Fruit fly (Drosophila melanogaster) whole organism, prepupa: ENCODE results near the gene Chrac-16.

Experiments used
- Blimp-1 ChIP-seq: fragments of 200-800 bp; sonication (Bioruptor generic); optimal IDR thresholded peaks from 3 replicates; lab custom pipeline; 2017; ENCODE audit warnings: missing biosample characterization, missing genetic modification characterization, mild to moderate bottlenecking, moderate library complexity, missing genetic modification reagents
- CG10631 ChIP-seq: fragments of 200-800 bp; sonication (Bioruptor generic); optimal IDR thresholded peaks from 2 replicates; lab custom pipeline; 2016; ENCODE audit warnings: missing biosample characterization, missing genetic modification characterization
- CG10669 ChIP-seq: fragments of 200-800 bp; sonication (Bioruptor generic); optimal IDR thresholded peaks from 3 replicates; lab custom pipeline; 2018; ENCODE audit warnings: missing biosample characterization, mild to moderate bottlenecking, missing genetic modification characterization, moderate library complexity
- CG11294 ChIP-seq: fragments of 200-800 bp; sonication (Bioruptor generic); IDR thresholded peaks from 2 replicates; pipeline ENCODE4 v1.3.6; 2022; ENCODE audit warnings: missing biosample characterization, missing genetic modification characterization
- CG1621 ChIP-seq: fragments of 200-800 bp; sonication (Bioruptor generic); optimal IDR thresholded peaks from 3 replicates; lab custom pipeline; 2018; ENCODE audit warnings: missing biosample characterization, mild to moderate bottlenecking, missing genetic modification characterization
- CG3032 ChIP-seq: fragments of 200-800 bp; optimal IDR thresholded peaks from 2 replicates; lab custom pipeline; 2019; ENCODE audit warnings: missing biosample characterization, mild to moderate bottlenecking, missing genetic modification characterization, moderate library complexity
- CG31627 ChIP-seq: fragments of 200-800 bp; sonication (Bioruptor generic); optimal IDR thresholded peaks from 3 replicates; lab custom pipeline; 2016; ENCODE audit warnings: missing biosample characterization, missing genetic modification characterization
- CG32006 ChIP-seq: fragments of 200-800 bp; sonication (Bioruptor generic); optimal IDR thresholded peaks from 3 replicates; lab custom pipeline; 2017; ENCODE audit warnings: missing biosample characterization, mild to moderate bottlenecking, missing genetic modification characterization
- CG34406 ChIP-seq: fragments of 200-800 bp; sonication (Bioruptor generic); optimal IDR thresholded peaks from 3 replicates; lab custom pipeline; 2016; ENCODE audit warnings: missing biosample characterization, missing genetic modification characterization
- CG3919 ChIP-seq: fragments of 200-800 bp; sonication (Bioruptor generic); optimal IDR thresholded peaks from 3 replicates; lab custom pipeline; 2016; ENCODE audit warnings: missing biosample characterization, missing genetic modification characterization
- CG4318 ChIP-seq: fragments of 200-800 bp; sonication (Bioruptor generic); optimal IDR thresholded peaks from 3 replicates; lab custom pipeline; 2017; ENCODE audit warnings: missing biosample characterization, mild to moderate bottlenecking, missing genetic modification characterization
- CG6163 ChIP-seq: fragments of 200-800 bp; sonication (Bioruptor generic); IDR thresholded peaks from 3 replicates; pipeline ENCODE4 v1.3.6; 2022; ENCODE audit warnings: missing biosample characterization, missing genetic modification characterization
- CG6276 ChIP-seq: fragments of 200-800 bp; sonication (Bioruptor generic); optimal IDR thresholded peaks from 2 replicates; lab custom pipeline; 2017; ENCODE audit warnings: missing biosample characterization, mild to moderate bottlenecking, missing genetic modification characterization
- CG6808 ChIP-seq: fragments of 200-800 bp; sonication (Bioruptor generic); optimal IDR thresholded peaks from 3 replicates; lab custom pipeline; 2017; ENCODE audit warnings: missing biosample characterization, missing genetic modification characterization, mild to moderate bottlenecking, moderate library complexity, missing genetic modification reagents
- CG6854 ChIP-seq: fragments of 200-800 bp; sonication (Bioruptor generic); optimal IDR thresholded peaks from 2 replicates; lab custom pipeline; 2017; ENCODE audit warnings: missing biosample characterization, mild to moderate bottlenecking, missing genetic modification characterization
- CG7368 ChIP-seq: fragments of 200-800 bp; sonication (Bioruptor generic); optimal IDR thresholded peaks from 3 replicates; lab custom pipeline; 2016; ENCODE audit warnings: missing biosample characterization, missing genetic modification characterization
- CG8632 ChIP-seq: fragments of 200-800 bp; sonication (Bioruptor generic); optimal IDR thresholded peaks from 3 replicates; lab custom pipeline; 2016; ENCODE audit warnings: missing biosample characterization, missing genetic modification characterization
- CG9139 ChIP-seq: fragments of 200-800 bp; sonication (Bioruptor generic); optimal IDR thresholded peaks from 3 replicates; lab custom pipeline; 2017; ENCODE audit warnings: missing biosample characterization, mild to moderate bottlenecking, missing genetic modification characterization
- Eip75B ChIP-seq: fragments of 200-800 bp; sonication (Bioruptor generic); optimal IDR thresholded peaks from 3 replicates; lab custom pipeline; 2016; ENCODE audit warnings: missing biosample characterization, missing genetic modification characterization
- Ets21C ChIP-seq: fragments of 200-800 bp; sonication (Bioruptor generic); optimal IDR thresholded peaks from 3 replicates; lab custom pipeline; 2016; ENCODE audit warnings: missing biosample characterization, missing genetic modification characterization
- Ets96B ChIP-seq: fragments of 200-800 bp; optimal IDR thresholded peaks from 2 replicates; lab custom pipeline; 2019; ENCODE audit warnings: missing biosample characterization, mild to moderate bottlenecking, missing genetic modification characterization, moderate library complexity
- Hr38 ChIP-seq: sonication (Bioruptor generic); optimal IDR thresholded peaks from 2 replicates; lab custom pipeline; 2016; ENCODE audit warnings: missing biosample characterization, missing genetic modification characterization
- Hr39 ChIP-seq: fragments of 200-800 bp; sonication (Bioruptor generic); optimal IDR thresholded peaks from 2 replicates; lab custom pipeline; 2016; ENCODE audit warnings: missing biosample characterization, missing genetic modification characterization
- Hr4 ChIP-seq: fragments of 200-800 bp; sonication (Bioruptor generic); optimal IDR thresholded peaks from 3 replicates; lab custom pipeline; 2016; ENCODE audit warnings: missing biosample characterization, missing genetic modification characterization
- Lpt ChIP-seq: fragments of 200-800 bp; sonication (Bioruptor generic); optimal IDR thresholded peaks from 3 replicates; lab custom pipeline; 2016; ENCODE audit warnings: missing biosample characterization, missing genetic modification characterization
- Met ChIP-seq: fragments of 200-800 bp; sonication (Bioruptor generic); optimal IDR thresholded peaks from 3 replicates; lab custom pipeline; 2016; ENCODE audit warnings: missing biosample characterization, missing genetic modification characterization
- Sox102F ChIP-seq: fragments of 200-800 bp; sonication (Bioruptor generic); optimal IDR thresholded peaks from 2 replicates; lab custom pipeline; 2016; ENCODE audit warnings: missing biosample characterization, mild to moderate bottlenecking, missing genetic modification characterization
- Sox14 ChIP-seq: fragments of 200-800 bp; sonication (Bioruptor generic); optimal IDR thresholded peaks from 3 replicates; lab custom pipeline; 2016; ENCODE audit warnings: missing biosample characterization, missing genetic modification characterization
- Sox15 ChIP-seq: fragments of 200-800 bp; sonication (Bioruptor generic); optimal IDR thresholded peaks from 3 replicates; lab custom pipeline; 2016; ENCODE audit warnings: missing biosample characterization, missing genetic modification characterization
- cyc ChIP-seq: fragments of 200-800 bp; sonication (Bioruptor generic); optimal IDR thresholded peaks from 3 replicates; lab custom pipeline; 2016; ENCODE audit warnings: missing biosample characterization, missing genetic modification characterization
- dsx ChIP-seq: fragments of 200-800 bp; optimal IDR thresholded peaks from 3 replicates; lab custom pipeline; 2019; ENCODE audit warnings: missing biosample characterization, mild to moderate bottlenecking, missing genetic modification characterization, moderate library complexity; ENCODE audit not compliant: poor library complexity, severe bottlenecking
- eg ChIP-seq: fragments of 200-800 bp; sonication (Bioruptor generic); IDR thresholded peaks from 3 replicates; pipeline ENCODE4 v1.3.6; 2022; ENCODE audit warnings: missing biosample characterization, missing genetic modification characterization
- esn ChIP-seq: fragments of 200-800 bp; sonication (Bioruptor generic); optimal IDR thresholded peaks from 2 replicates; lab custom pipeline; 2016; ENCODE audit warnings: missing biosample characterization, mild to moderate bottlenecking, missing genetic modification characterization, moderate library complexity
- fd59A ChIP-seq: fragments of 200-800 bp; sonication (Bioruptor generic); optimal IDR thresholded peaks from 2 replicates; lab custom pipeline; 2017; ENCODE audit warnings: missing biosample characterization, mild to moderate bottlenecking, missing genetic modification characterization, missing genetic modification reagents
- fd85E ChIP-seq: fragments of 200-800 bp; sonication (Bioruptor generic); optimal IDR thresholded peaks from 3 replicates; lab custom pipeline; 2016; ENCODE audit warnings: missing biosample characterization, missing genetic modification characterization
- fkh ChIP-seq: fragments of 200-800 bp; sonication (Bioruptor generic); optimal IDR thresholded peaks from 3 replicates; lab custom pipeline; 2017; ENCODE audit warnings: missing biosample characterization, mild to moderate bottlenecking, missing genetic modification characterization, moderate library complexity
- lz ChIP-seq: fragments of 200-800 bp; sonication (Bioruptor generic); optimal IDR thresholded peaks from 3 replicates; lab custom pipeline; 2016; ENCODE audit warnings: missing biosample characterization, missing genetic modification characterization
- net ChIP-seq: fragments of 200-800 bp; sonication (Bioruptor generic); optimal IDR thresholded peaks from 3 replicates; lab custom pipeline; 2016; ENCODE audit warnings: missing biosample characterization, missing genetic modification characterization
- pdm3 ChIP-seq: fragments of 200-800 bp; sonication (Bioruptor generic); optimal IDR thresholded peaks from 3 replicates; lab custom pipeline; 2016; ENCODE audit warnings: missing biosample characterization, missing genetic modification characterization
- salr ChIP-seq, 2 experiments: fragments of 200-800 bp; sonication (Bioruptor generic); optimal IDR thresholded peaks; 3 replicates each; lab custom pipeline; 2016 to 2018; ENCODE audit warnings: missing biosample characterization in 2 of 2, missing genetic modification characterization in 2 of 2, mild to moderate bottlenecking in 1 of 2
- spab ChIP-seq: fragments of 200-800 bp; sonication (Bioruptor generic); optimal IDR thresholded peaks from 2 replicates; lab custom pipeline; 2017; ENCODE audit warnings: missing biosample characterization, mild to moderate bottlenecking, missing genetic modification characterization, missing genetic modification reagents
- ss ChIP-seq, 2 experiments: fragments of 200-800 bp; sonication (Bioruptor generic); optimal IDR thresholded peaks; 2 replicates in 1 of 2; 3 replicates in 1 of 2; lab custom pipeline; 2017 to 2018; ENCODE audit warnings: mild to moderate bottlenecking in 2 of 2, missing biosample characterization in 2 of 2, missing genetic modification characterization in 2 of 2, moderate library complexity in 1 of 2
- svp ChIP-seq: fragments of 200-800 bp; sonication (Bioruptor generic); peaks from one replicate; lab custom pipeline; 2016; ENCODE audit warnings: missing biosample characterization, missing genetic modification characterization
- topi ChIP-seq: fragments of 200-800 bp; sonication (Bioruptor generic); optimal IDR thresholded peaks from 3 replicates; lab custom pipeline; 2016; ENCODE audit warnings: missing biosample characterization, missing genetic modification characterization
- vri ChIP-seq: fragments of 200-800 bp; sonication (Bioruptor generic); optimal IDR thresholded peaks from 3 replicates; lab custom pipeline; 2016; ENCODE audit warnings: missing biosample characterization, mild to moderate bottlenecking, missing genetic modification characterization

Gene Chrac-16

dm6 chrX:12004395-12004768 lies 13.4 kb downstream of the Chrac-16 start (continued):
- peak; percentile 71 for TF ChIP-seq CG10669 (GFP tag; lab: Kevin White, UChicago)
- peak; percentile 16 for TF ChIP-seq lz (GFP tag; lab: Kevin White, UChicago)
- no peak for TF ChIP-seq Sox102F (GFP tag; lab: Kevin White, UChicago)
- no peak for TF ChIP-seq fd85E (GFP tag; lab: Kevin White, UChicago)
- TF ChIP-seq CG7368 (GFP tag; lab: Kevin White, UChicago): peak; percentile 10
- peak; percentile 51 for TF ChIP-seq CG31627
- peak; percentile 36 for TF ChIP-seq dsx (GFP tag; lab: Kevin White, UChicago)
- TF ChIP-seq topi (GFP tag; lab: Kevin White, UChicago): peak; percentile 1
- TF ChIP-seq CG6163 (GFP tag; lab: Robert Waterston, UW): peak; percentile 67; the same call in 2 of the 3 replicates
- peak; percentile 79 for TF ChIP-seq CG34406
- peak; percentile 76 for TF ChIP-seq CG4318 (GFP tag; lab: Kevin White, UChicago)
- TF ChIP-seq CG11294 (GFP tag; lab: Robert Waterston, UW): peak; percentile 49; the same call in 1 of the 2 replicates
- peak; percentile 81 for TF ChIP-seq CG6808 (GFP tag; lab: Kevin White, UChicago)
- peak; percentile 62 for TF ChIP-seq CG3032 (tag; lab: Kevin White, UChicago)
- peak; percentile 47 for TF ChIP-seq cyc (GFP tag; lab: Kevin White, UChicago)
- TF ChIP-seq CG8632 (GFP tag; lab: Kevin White, UChicago): peak; percentile 74
- TF ChIP-seq fd59A (GFP tag; lab: Kevin White, UChicago): peak; percentile 73

- peak; percentile 68 for TF ChIP-seq Ets96B
- TF ChIP-seq eg (GFP tag; lab: Robert Waterston, UW): peak; percentile 84
- TF ChIP-seq svp (GFP tag; lab: Kevin White, UChicago): peak; percentile 92
- TF ChIP-seq CG9139: peak; percentile 18
- TF ChIP-seq CG6854: no peak
- peak; percentile 75 for TF ChIP-seq CG31627
- TF ChIP-seq esn (GFP tag; lab: Kevin White, UChicago): peak; percentile 82
- peak; percentile 78 for TF ChIP-seq CG10631 (GFP tag; lab: Kevin White, UChicago)
- TF ChIP-seq Blimp-1 (GFP tag; lab: Kevin White, UChicago): no peak
- TF ChIP-seq CG32006 (GFP tag; lab: Kevin White, UChicago): no peak
- TF ChIP-seq Ets21C (GFP tag; lab: Kevin White, UChicago): peak; percentile 57
- TF ChIP-seq CG10669 (GFP tag; lab: Kevin White, UChicago): peak; percentile 62
- no peak for TF ChIP-seq spab (GFP tag; lab: Kevin White, UChicago)
- no peak for TF ChIP-seq CG11294 (GFP tag; lab: Robert Waterston, UW)
- peak; percentile 80 for TF ChIP-seq Eip75B (GFP tag; lab: Kevin White, UChicago)
- peak; percentile 68 for TF ChIP-seq CG1621 (tag; lab: Kevin White, UChicago)
- TF ChIP-seq Hr4 (GFP tag; lab: Kevin White, UChicago): peak; percentile 87
- TF ChIP-seq Lpt (GFP tag; lab: Kevin White, UChicago): peak; percentile 49
- peak; percentile 81 for TF ChIP-seq topi (GFP tag; lab: Kevin White, UChicago)
- TF ChIP-seq CG6163 (GFP tag; lab: Robert Waterston, UW): peak; percentile 81
- no peak for TF ChIP-seq Sox15 (GFP tag; lab: Kevin White, UChicago)
- peak; percentile 77 for TF ChIP-seq CG6276 (GFP tag; lab: Kevin White, UChicago)
- TF ChIP-seq Hr38 (GFP tag; lab: Kevin White, UChicago): no peak
- TF ChIP-seq Hr39 (GFP tag; lab: Kevin White, UChicago): peak; percentile 83
- peak; percentile 57 for TF ChIP-seq CG3919
- TF ChIP-seq fd59A (GFP tag; lab: Kevin White, UChicago): no peak
- TF ChIP-seq Met (GFP tag; lab: Kevin White, UChicago): peak; percentile 84
- peak; percentile 86 for TF ChIP-seq Sox14 (GFP tag; lab: Kevin White, UChicago)
- TF ChIP-seq vri (GFP tag; lab: Kevin White, UChicago): peak; percentile 82
- TF ChIP-seq ss (GFP tag; optimal IDR thresholded peaks at IDR 0.05; lab: Kevin White, UChicago): no peak
- TF ChIP-seq CG3032 (tag; lab: Kevin White, UChicago): peak; percentile 69
- TF ChIP-seq net (GFP tag; lab: Kevin White, UChicago): no peak
- TF ChIP-seq CG7368 (GFP tag; lab: Kevin White, UChicago): peak; percentile 66
- peak in 1 of 2 experiments; percentile 59 for TF ChIP-seq salr (GFP tag; optimal IDR thresholded peaks at IDR 0.05; lab: Kevin White, UChicago)
- TF ChIP-seq fkh: no peak
- TF ChIP-seq CG6808 (GFP tag; lab: Kevin White, UChicago): no peak
- TF ChIP-seq pdm3 (GFP tag; lab: Kevin White, UChicago): peak; percentile 82
These were observed 14.0 kb downstream of the Chrac-16 start, which contains the start of gene fw for dm6 chrX:12003437-12004394. Gene fw, minus strand, starts transcription at chrX:12003914.
